Worm (Caenorhabditis elegans) whole organism, midembryonic: ENCODE results near the gene acy-4.

Experiments used
- cog-1 ChIP-seq: sonication (generic microtip); optimal IDR thresholded peaks from 2 replicates; lab custom pipeline; 2016; ENCODE audit warnings: missing genetic modification characterization, missing compliant biosample characterization
- flt-1 ChIP-seq: fragments of 200-800 bp; sonication (Bioruptor generic); IDR thresholded peaks from 2 replicates; pipeline ENCODE4 v1.3.6; 2022; ENCODE audit warnings: missing genetic modification characterization, missing compliant biosample characterization
- med-1 ChIP-seq: sonication (generic microtip); optimal IDR thresholded peaks from 2 replicates; lab custom pipeline; 2017; ENCODE audit warnings: missing genetic modification characterization, mild to moderate bottlenecking, missing compliant biosample characterization, antibody characterized with exemption, missing genetic modification reagents; ENCODE audit not compliant: insufficient read depth
- ref-1 ChIP-seq: fragments of 200-800 bp; sonication (Bioruptor generic); conservative IDR thresholded peaks from 2 replicates; pipeline ENCODE4 v1.3.6; 2022; ENCODE audit warnings: missing genetic modification reagents, missing genetic modification characterization, missing compliant biosample characterization
- ztf-23 ChIP-seq: fragments of 200-800 bp; sonication (Bioruptor generic); IDR thresholded peaks from 2 replicates; pipeline ENCODE4 v1.3.6; 2022; ENCODE audit warnings: missing genetic modification reagents, missing genetic modification characterization, missing compliant biosample characterization
- ztf-29 ChIP-seq: fragments of 200-800 bp; sonication (Bioruptor generic); IDR thresholded peaks from 2 replicates; pipeline ENCODE4 v1.3.6; 2022; ENCODE audit warnings: missing genetic modification reagents, missing genetic modification characterization, missing compliant biosample characterization

- no peak for TF ChIP-seq cog-1 (tag; lab: Kevin White, UChicago)
- TF ChIP-seq ztf-29 = no peak
- 0 out of 2 replicates have a peak, but pooled peaks have one; percentile 13 for TF ChIP-seq ztf-23 (GFP tag; lab: Robert Waterston, UW)
- TF ChIP-seq ref-1 (GFP tag; lab: Robert Waterston, UW) = no peak
- TF ChIP-seq flt-1 (GFP tag; lab: Robert Waterston, UW) = no peak
- TF ChIP-seq med-1 (GFP tag; lab: Kevin White, UChicago) = no peak
Measured at ce11 chrV:5613109-5613508, 17.6 kb downstream of the acy-4 start, which contains the start of gene lrpc-1.
